Worm (Caenorhabditis elegans): ENCODE data around the gene F44G3.7.

DNA sequence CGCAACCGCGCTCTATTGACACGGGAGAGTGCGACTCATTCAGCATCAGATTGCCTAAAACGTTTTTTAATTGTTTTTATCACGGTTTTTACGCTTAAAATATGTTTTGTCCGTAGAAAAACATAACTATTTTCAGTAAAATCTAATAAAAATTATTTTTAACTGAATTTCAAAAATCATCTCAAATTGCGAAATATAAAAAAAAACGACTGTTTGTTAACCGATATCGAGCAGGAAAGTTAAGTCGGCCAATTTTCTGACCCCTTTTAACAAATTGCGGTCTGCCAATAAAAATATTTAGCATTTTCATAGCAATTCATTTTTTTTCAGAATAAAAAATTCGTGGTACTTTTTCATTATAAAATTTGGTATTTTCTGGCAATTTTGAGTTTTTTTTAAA is 16.4 kb downstream of the F44G3.7 start:
- TF ChIP-seq blmp-1 (tag; optimal IDR thresholded peaks at IDR 0.05; ENCODE audit: insufficient read depth) (no peak), snpc-4 (tag; optimal IDR thresholded peaks at IDR 0.05) (no peak)

All from whole organism, L2 larva.